Worm (Caenorhabditis elegans) whole organism, late embryonic: ENCODE measurements around the gene ZK742.3.

Experiments used
- F13H6.1 ChIP-seq: sonication (generic microtip); optimal IDR thresholded peaks from 2 replicates; lab custom pipeline; 2016; ENCODE audit warnings: missing genetic modification characterization, missing compliant biosample characterization
- K02D7.2 ChIP-seq: sonication (generic microtip); optimal IDR thresholded peaks from 2 replicates; lab custom pipeline; 2017; ENCODE audit warnings: mild to moderate bottlenecking, missing genetic modification characterization, missing compliant biosample characterization
- K09A11.1 ChIP-seq: sonication (generic microtip); optimal IDR thresholded peaks from 2 replicates; lab custom pipeline; 2017; ENCODE audit warnings: antibody characterized with exemption, mild to moderate bottlenecking, missing genetic modification characterization, missing compliant biosample characterization; ENCODE audit not compliant: insufficient read depth
- ceh-14 ChIP-seq: sonication (generic microtip); optimal IDR thresholded peaks from 2 replicates; lab custom pipeline; 2016; ENCODE audit warnings: missing genotype, missing genetic modification characterization, missing compliant biosample characterization
- ceh-19 ChIP-seq: fragments of 200-800 bp; sonication (Bioruptor generic); optimal IDR thresholded peaks from 2 replicates; lab custom pipeline; 2018; ENCODE audit warnings: mild to moderate bottlenecking, missing genetic modification characterization, missing compliant biosample characterization
- ceh-2 ChIP-seq: sonication (generic microtip); optimal IDR thresholded peaks from 2 replicates; lab custom pipeline; 2016; ENCODE audit warnings: missing genotype, missing genetic modification characterization, missing compliant biosample characterization
- ceh-30 ChIP-seq: fragments of 150-350 bp; optimal IDR thresholded peaks from 2 replicates; lab custom pipeline; 2014; ENCODE audit warnings: missing biosample characterization, missing genetic modification characterization
- ceh-31 ChIP-seq: sonication (generic microtip); optimal IDR thresholded peaks from 2 replicates; lab custom pipeline; 2016; ENCODE audit warnings: missing genetic modification characterization, missing compliant biosample characterization
- ceh-34 ChIP-seq: sonication (generic microtip); optimal IDR thresholded peaks from 2 replicates; lab custom pipeline; 2016; ENCODE audit warnings: mild to moderate bottlenecking, missing genetic modification characterization, missing compliant biosample characterization
- ceh-45 ChIP-seq: fragments of 200-800 bp; sonication (Bioruptor generic); IDR thresholded peaks from 2 replicates; pipeline ENCODE4 v1.3.6; 2022; ENCODE audit warnings: missing genetic modification reagents, missing genetic modification characterization, missing compliant biosample characterization
- ceh-48 ChIP-seq: sonication (generic microtip); optimal IDR thresholded peaks from 2 replicates; lab custom pipeline; 2016; ENCODE audit warnings: missing genetic modification characterization, inconsistent platforms, missing compliant biosample characterization
- ceh-9 ChIP-seq: sonication (generic microtip); optimal IDR thresholded peaks from 2 replicates; lab custom pipeline; 2016; ENCODE audit warnings: mild to moderate bottlenecking, missing genetic modification characterization, inconsistent platforms, missing compliant biosample characterization
- dmd-4 ChIP-seq: sonication (generic microtip); optimal IDR thresholded peaks from 2 replicates; lab custom pipeline; 2016; ENCODE audit warnings: borderline replicate concordance, missing genetic modification characterization, missing compliant biosample characterization
- elt-2 ChIP-seq: sonication (generic microtip); optimal IDR thresholded peaks from 2 replicates; lab custom pipeline; 2016; ENCODE audit warnings: missing genetic modification reagents, missing genetic modification characterization, missing compliant biosample characterization
- ets-4 ChIP-seq: sonication (generic microtip); optimal IDR thresholded peaks from 2 replicates; lab custom pipeline; 2016; ENCODE audit warnings: missing genetic modification characterization, missing compliant biosample characterization
- fkh-6 ChIP-seq: sonication (generic microtip); optimal IDR thresholded peaks from 2 replicates; lab custom pipeline; 2016; ENCODE audit warnings: missing genetic modification characterization, missing compliant biosample characterization
- hlh-13 ChIP-seq: fragments of 200-800 bp; sonication (Bioruptor generic); optimal IDR thresholded peaks from 2 replicates; lab custom pipeline; 2018; ENCODE audit warnings: mild to moderate bottlenecking, missing genetic modification characterization, missing compliant biosample characterization
- hlh-30 ChIP-seq: sonication (generic microtip); optimal IDR thresholded peaks from 2 replicates; lab custom pipeline; 2017; ENCODE audit warnings: antibody characterized with exemption, missing genetic modification characterization, missing compliant biosample characterization; ENCODE audit not compliant: insufficient read depth
- hlh-6 ChIP-seq: sonication (generic microtip); optimal IDR thresholded peaks from 2 replicates; lab custom pipeline; 2016; ENCODE audit warnings: missing genotype, missing genetic modification characterization, missing compliant biosample characterization
- nfya-1 ChIP-seq: sonication (generic microtip); optimal IDR thresholded peaks from 2 replicates; lab custom pipeline; 2017; ENCODE audit warnings: missing genetic modification characterization, mild to moderate bottlenecking, missing compliant biosample characterization, antibody characterized with exemption, moderate library complexity
- nhr-11 ChIP-seq: fragments of 150-350 bp; optimal IDR thresholded peaks from 2 replicates; lab custom pipeline; 2014; ENCODE audit warnings: missing biosample characterization, missing genetic modification characterization
- nhr-232 ChIP-seq: sonication (generic microtip); optimal IDR thresholded peaks from 2 replicates; lab custom pipeline; 2016; ENCODE audit warnings: missing genetic modification characterization, missing compliant biosample characterization
- npax-4 ChIP-seq: sonication (generic microtip); optimal IDR thresholded peaks from 2 replicates; lab custom pipeline; 2016; ENCODE audit warnings: missing genetic modification characterization, missing compliant biosample characterization
- pag-3 ChIP-seq: sonication (generic microtip); optimal IDR thresholded peaks from 2 replicates; lab custom pipeline; 2016; ENCODE audit warnings: missing compliant biosample characterization, missing genetic modification characterization, borderline replicate concordance
- pat-9 ChIP-seq: fragments of 200-800 bp; sonication (Bioruptor generic); optimal IDR thresholded peaks from 2 replicates; lab custom pipeline; 2018; ENCODE audit warnings: mild to moderate bottlenecking, missing genetic modification characterization, moderate library complexity, missing compliant biosample characterization
- pax-1 ChIP-seq: fragments of 150-350 bp; optimal IDR thresholded peaks from 2 replicates; lab custom pipeline; 2014; ENCODE audit warnings: missing biosample characterization, missing genetic modification characterization
- pha-2 ChIP-seq: sonication (generic microtip); optimal IDR thresholded peaks from 2 replicates; lab custom pipeline; 2017; ENCODE audit warnings: mild to moderate bottlenecking, missing genetic modification characterization, missing compliant biosample characterization
- pqm-1 ChIP-seq: sonication (generic microtip); optimal IDR thresholded peaks from 2 replicates; lab custom pipeline; 2016; ENCODE audit warnings: missing genetic modification characterization, missing compliant biosample characterization
- sdc-2 ChIP-seq: sonication (generic microtip); optimal IDR thresholded peaks from 2 replicates; lab custom pipeline; 2016; ENCODE audit warnings: missing genotype, missing genetic modification characterization, missing compliant biosample characterization
- sox-2 ChIP-seq: fragments of 200-800 bp; sonication (Bioruptor generic); IDR thresholded peaks from 2 replicates; pipeline ENCODE4 v1.3.6; 2022; ENCODE audit warnings: missing genetic modification reagents, missing genetic modification characterization, missing compliant biosample characterization
- sox-4 ChIP-seq: sonication (generic microtip); optimal IDR thresholded peaks from 2 replicates; lab custom pipeline; 2017; ENCODE audit warnings: mild to moderate bottlenecking, missing genetic modification characterization, inconsistent platforms, missing compliant biosample characterization
- tbx-2 ChIP-seq: sonication (generic microtip); optimal IDR thresholded peaks from 2 replicates; lab custom pipeline; 2016; ENCODE audit warnings: missing genetic modification characterization, missing compliant biosample characterization
- tbx-7 ChIP-seq: sonication (generic microtip); optimal IDR thresholded peaks from 2 replicates; lab custom pipeline; 2016; ENCODE audit warnings: missing genotype, missing genetic modification characterization, missing compliant biosample characterization
- unc-3 ChIP-seq, 2 experiments: fragments of 200-800 bp in 1 of 2; sonication (Bioruptor generic) in 1 of 2; sonication (generic microtip) in 1 of 2; conservative IDR thresholded peaks in 1 of 2; optimal IDR thresholded peaks in 1 of 2; 2 replicates each; pipeline versions ENCODE4 v1.3.6 to Lab custom; 2016 to 2022; ENCODE audit warnings: missing compliant biosample characterization in 2 of 2, missing genetic modification characterization in 2 of 2, missing genetic modification reagents in 1 of 2
- unc-42 ChIP-seq: sonication (generic microtip); optimal IDR thresholded peaks from 2 replicates; lab custom pipeline; 2016; ENCODE audit warnings: missing genotype, missing genetic modification characterization, missing compliant biosample characterization
- unc-86 ChIP-seq: sonication (generic microtip); optimal IDR thresholded peaks from 2 replicates; lab custom pipeline; 2016; ENCODE audit warnings: missing genetic modification characterization, missing compliant biosample characterization
- ztf-16 ChIP-seq: sonication (generic microtip); optimal IDR thresholded peaks from 2 replicates; lab custom pipeline; 2017; ENCODE audit warnings: missing genetic modification characterization, missing compliant biosample characterization

ZK742.3 gene

ce11 chrV:7808444-7808843, 1.3 kb downstream of the ZK742.3 start:
- TF ChIP-seq pqm-1 (tag; lab: Kevin White, UChicago) (no peak), ceh-19 (GFP tag; lab: Kevin White, UChicago) (no peak), ztf-16 (no peak), elt-2 (tag; lab: Kevin White, UChicago) (no peak), ceh-45 (GFP tag; lab: Robert Waterston, UW) (no peak), unc-3 (GFP tag; conservative IDR thresholded peaks at IDR 0.05; lab: Robert Waterston, UW) (no peak), unc-3 (tag; optimal IDR thresholded peaks at IDR 0.05; lab: Kevin White, UChicago) (no peak), sox-4 (tag; lab: Kevin White, UChicago) (no peak), F13H6.1 (tag; lab: Kevin White, UChicago) (no peak), K02D7.2 (no peak), hlh-6 (no peak), ceh-2 (tag; lab: Kevin White, UChicago) (no peak), sox-2 (GFP tag; lab: Robert Waterston, UW) (no peak), tbx-7 (tag; lab: Kevin White, UChicago) (no peak), hlh-30 (tag; lab: Kevin White, UChicago) (no peak), nhr-11 (tag; lab: Kevin White, UChicago) (no peak), pax-1 (tag; lab: Kevin White, UChicago) (no peak)

ce11 chrV:7806629-7807028, 3.1 kb downstream of the ZK742.3 start:
- TF ChIP-seq ceh-30 (tag; lab: Kevin White, UChicago) = no peak
- TF ChIP-seq K09A11.1 (tag; lab: Kevin White, UChicago) = no peak
- no peak for TF ChIP-seq ceh-9

ce11 chrV:7804801-7805163, 4.9 kb downstream of the ZK742.3 start, which contains the start of gene xpo-1:
TSS of gene xpo-1 (plus strand) at chrV:7805064.
- TF ChIP-seq fkh-6 (tag; lab: Kevin White, UChicago) = no peak
- TF ChIP-seq unc-42 (tag; lab: Kevin White, UChicago) = no peak
- TF ChIP-seq dmd-4 = no peak
- no peak for TF ChIP-seq ets-4 (tag; lab: Kevin White, UChicago)
- TF ChIP-seq pax-1 (tag; lab: Kevin White, UChicago) = no peak
- no peak for TF ChIP-seq nhr-232 (tag; lab: Kevin White, UChicago)
- no peak for TF ChIP-seq sdc-2
- TF ChIP-seq, all 69 proteins: peak for 0

- peak; percentile 94 for TF ChIP-seq hlh-30 (tag; lab: Kevin White, UChicago)
- TF ChIP-seq ceh-34 (tag; lab: Kevin White, UChicago) = peak; percentile 1
- peak; percentile 60 for TF ChIP-seq tbx-2 (tag; lab: Kevin White, UChicago)
- peak; percentile 41 for TF ChIP-seq ceh-31 (tag; lab: Kevin White, UChicago)
- TF ChIP-seq tbx-7 (tag; lab: Kevin White, UChicago) = no peak
- peak; percentile 13 for TF ChIP-seq pha-2
- TF ChIP-seq ztf-16 = no peak
These were observed 5.5 kb downstream of the ZK742.3 start, which contains the start of gene uvs-1 for ce11 chrV:7804064-7804800. TSS of gene uvs-1 (minus strand) at chrV:7804208.

ce11 chrV:7803563-7803962, 6.1 kb downstream of the ZK742.3 start:
- TF ChIP-seq nhr-11 (tag; lab: Kevin White, UChicago) (no peak), ceh-45 (GFP tag; lab: Robert Waterston, UW) (no peak), unc-86 (tag; lab: Kevin White, UChicago) (no peak), ceh-30 (tag; lab: Kevin White, UChicago) (no peak), ceh-14 (tag; lab: Kevin White, UChicago) (no peak), unc-42 (tag; lab: Kevin White, UChicago) (no peak), npax-4 (no peak), nfya-1 (tag; lab: Kevin White, UChicago) (no peak), pag-3 (no peak), hlh-13 (no peak), ceh-48 (tag; lab: Kevin White, UChicago) (no peak), pat-9 (tag; lab: Kevin White, UChicago) (no peak), ztf-16 (no peak), ceh-34 (tag; lab: Kevin White, UChicago) (no peak), pqm-1 (tag; lab: Kevin White, UChicago) (no peak), dmd-4 (no peak)
